Worm (Caenorhabditis elegans): Measurements from ENCODE around the gene ints-7.

DNA sequence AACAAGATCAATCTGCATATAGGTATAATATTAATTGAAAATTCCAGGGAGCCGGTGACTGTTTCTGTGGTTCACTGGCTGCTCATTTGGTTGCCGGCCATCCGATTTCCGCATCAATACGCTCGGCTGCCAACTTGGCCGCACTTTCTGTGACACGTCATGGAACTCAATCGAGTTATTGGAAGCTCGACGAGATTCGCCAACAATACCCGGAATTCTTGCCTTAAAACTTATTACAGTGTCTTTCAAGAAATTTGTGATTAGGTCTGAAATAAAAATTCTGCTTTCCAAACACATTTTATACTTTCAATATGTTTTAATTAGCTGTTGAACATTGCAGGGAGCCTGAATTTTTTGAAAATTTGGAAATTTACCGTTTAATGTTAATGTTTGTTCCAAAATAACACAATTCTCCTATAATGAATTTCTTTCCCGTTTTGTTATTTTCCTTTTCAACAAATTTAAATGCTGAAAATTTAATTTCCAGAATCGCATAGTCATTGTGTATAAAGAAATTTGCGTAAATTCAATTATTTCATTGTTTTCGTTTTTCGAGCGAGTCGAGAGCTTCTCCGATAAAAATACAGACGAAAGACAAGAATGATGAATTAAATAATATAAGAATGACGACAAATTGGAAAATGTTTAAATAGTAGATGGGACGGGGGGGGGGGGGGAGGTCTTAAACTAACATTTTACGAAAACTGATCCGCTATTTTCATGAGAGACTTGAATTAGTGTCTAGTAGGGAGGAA, 31.6 kb downstream of the ints-7 start:
- TF ChIP-seq W03F9.2 (tag; optimal IDR thresholded peaks at IDR 0.05) (no peak), him-1 (tag; optimal IDR thresholded peaks at IDR 0.05) (no peak), dao-5 (tag; optimal IDR thresholded peaks at IDR 0.05) (no peak)

Measured in whole organism, L4/young adult.